Worm (Caenorhabditis elegans): ENCODE measurements around the gene F14H8.4.
"Not testable (repeated sequence)": the region's sequence is repeated elsewhere in the genome, so short reads cannot be mapped to it uniquely, and the experiment has no call there.

The F14H8.4 gene

DNA sequence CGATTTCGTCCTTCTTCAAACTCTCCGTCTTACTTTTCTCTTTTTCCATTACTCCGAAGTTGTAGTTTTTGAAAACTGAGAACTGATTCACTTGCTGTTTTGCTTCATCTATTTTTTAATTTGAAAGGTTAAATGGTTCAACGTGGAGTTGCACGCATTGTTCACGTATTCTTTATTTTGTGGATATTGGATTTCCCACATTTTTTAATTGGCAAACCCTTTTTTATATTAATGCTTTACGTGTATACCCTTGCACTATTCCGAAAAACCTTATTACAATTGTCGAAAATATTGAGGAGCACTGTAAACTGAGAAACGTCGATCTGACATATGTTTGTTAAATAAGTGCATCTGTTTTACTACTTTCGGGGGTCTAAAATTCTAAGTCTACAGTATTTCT, 13.1 kb downstream of the F14H8.4 start, which contains the start of gene melo-3:
Gene melo-3, minus strand, starts transcription at position 101 of the 400 bp plus-strand sequence.
- not testable (repeated sequence) for TF ChIP-seq B0310.2 (tag; optimal IDR thresholded peaks at IDR 0.05); ceh-36 (tag; optimal IDR thresholded peaks at IDR 0.05); tbx-37 (GFP tag; conservative IDR thresholded peaks at IDR 0.05)

DNA sequence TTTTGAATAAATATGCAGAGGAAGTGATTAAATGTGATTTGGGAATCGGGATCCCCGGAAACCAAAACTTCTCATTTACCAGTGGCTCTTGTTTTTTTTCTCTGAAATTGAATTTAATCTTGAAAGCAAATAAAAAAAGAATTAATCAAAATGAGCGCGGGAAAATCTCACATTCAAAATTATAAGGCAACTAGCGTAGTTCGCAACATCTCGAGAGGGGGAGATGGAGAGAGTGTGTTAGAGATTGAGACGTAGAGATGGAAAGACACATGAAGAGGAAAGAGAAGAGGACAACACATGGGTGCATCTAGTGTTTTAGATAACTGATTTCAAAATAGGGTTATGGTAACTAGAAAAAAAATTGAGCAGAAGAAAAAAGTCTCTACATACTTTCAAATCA, 24.5 kb downstream of the F14H8.4 start, which contains the start of gene sdc-3:
Gene sdc-3, minus strand, starts transcription at position 101 of the 400 bp plus-strand sequence.
- no peak for TF ChIP-seq ets-7 (tag; optimal IDR thresholded peaks at IDR 0.05)
- TF ChIP-seq tbx-11 (GFP tag; IDR thresholded peaks at IDR 0.05) = no peak
- TF ChIP-seq aly-1 (tag; optimal IDR thresholded peaks at IDR 0.05) = no peak
- TF ChIP-seq scrt-1 (GFP tag; IDR thresholded peaks at IDR 0.05) = no peak
- no peak for TF ChIP-seq hnd-1 (tag; optimal IDR thresholded peaks at IDR 0.05)
- no peak for TF ChIP-seq ceh-13 (GFP tag; optimal IDR thresholded peaks at IDR 0.05)
- TF ChIP-seq tbx-37 (GFP tag; conservative IDR thresholded peaks at IDR 0.05) = no peak
- no peak for TF ChIP-seq ama-1 (optimal IDR thresholded peaks at IDR 0.05)
- no peak for TF ChIP-seq ceh-36 (tag; optimal IDR thresholded peaks at IDR 0.05)
- no peak for TF ChIP-seq flt-1 (GFP tag; IDR thresholded peaks at IDR 0.05)
- TF ChIP-seq hmg-4 (GFP tag; optimal IDR thresholded peaks at IDR 0.05) = no peak

DNA sequence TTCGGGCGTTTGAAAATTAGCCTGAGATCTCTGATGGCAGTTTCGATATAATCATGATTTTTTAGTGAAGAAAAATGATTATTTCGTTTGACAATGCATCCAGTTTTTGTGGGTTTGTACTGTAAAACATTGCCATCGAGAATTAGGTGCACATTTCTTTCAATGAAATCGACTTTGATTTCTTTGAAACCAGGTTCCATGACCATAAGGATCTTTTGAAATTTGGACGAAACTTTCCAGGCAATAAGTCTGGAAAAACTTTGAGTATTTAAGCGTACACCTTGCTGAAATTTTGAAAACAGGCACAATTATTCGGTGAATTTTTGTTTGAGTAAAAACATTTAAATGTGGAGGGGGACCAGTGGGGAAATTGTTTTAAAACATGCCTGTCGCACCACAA, 28.1 kb downstream of the F14H8.4 start:
- TF ChIP-seq sea-1 (GFP tag; conservative IDR thresholded peaks at IDR 0.05) (no peak), ets-7 (tag; optimal IDR thresholded peaks at IDR 0.05) (no peak), flt-1 (GFP tag; IDR thresholded peaks at IDR 0.05) (no peak), ama-1 (optimal IDR thresholded peaks at IDR 0.05) (no peak), scrt-1 (GFP tag; IDR thresholded peaks at IDR 0.05) (no peak), tbx-37 (GFP tag; conservative IDR thresholded peaks at IDR 0.05) (no peak), ceh-36 (tag; optimal IDR thresholded peaks at IDR 0.05) (no peak), ceh-13 (GFP tag; optimal IDR thresholded peaks at IDR 0.05) (no peak), tra-4 (tag; optimal IDR thresholded peaks at IDR 0.05) (no peak), B0310.2 (tag; optimal IDR thresholded peaks at IDR 0.05) (no peak), pes-1 (GFP tag; IDR thresholded peaks at IDR 0.05) (no peak), hmbx-1 (tag; optimal IDR thresholded peaks at IDR 0.05) (no peak), hnd-1 (tag; optimal IDR thresholded peaks at IDR 0.05) (no peak), aly-1 (tag; optimal IDR thresholded peaks at IDR 0.05) (no peak), tbx-11 (GFP tag; IDR thresholded peaks at IDR 0.05) (no peak), hmg-4 (GFP tag; optimal IDR thresholded peaks at IDR 0.05) (no peak), F13C5.2 (tag; optimal IDR thresholded peaks at IDR 0.05) (no peak)

- no peak for TF ChIP-seq hnd-1 (tag; optimal IDR thresholded peaks at IDR 0.05)
- no peak for TF ChIP-seq tbx-37 (GFP tag; conservative IDR thresholded peaks at IDR 0.05)
- no peak for TF ChIP-seq ets-7 (tag; optimal IDR thresholded peaks at IDR 0.05)
- no peak for TF ChIP-seq F13C5.2 (tag; optimal IDR thresholded peaks at IDR 0.05)
- TF ChIP-seq ceh-13 (GFP tag; optimal IDR thresholded peaks at IDR 0.05) = no peak
- no peak for TF ChIP-seq tbx-11 (GFP tag; IDR thresholded peaks at IDR 0.05)
- no peak for TF ChIP-seq ama-1 (optimal IDR thresholded peaks at IDR 0.05)
- TF ChIP-seq aly-1 (tag; optimal IDR thresholded peaks at IDR 0.05) = no peak
- TF ChIP-seq scrt-1 (GFP tag; IDR thresholded peaks at IDR 0.05) = no peak
- no peak for TF ChIP-seq sea-1 (GFP tag; conservative IDR thresholded peaks at IDR 0.05)
- no peak for TF ChIP-seq hmbx-1 (tag; optimal IDR thresholded peaks at IDR 0.05)
- no peak for TF ChIP-seq pes-1 (GFP tag; IDR thresholded peaks at IDR 0.05)
- no peak for TF ChIP-seq flt-1 (GFP tag; IDR thresholded peaks at IDR 0.05)
- TF ChIP-seq ceh-36 (tag; optimal IDR thresholded peaks at IDR 0.05) = no peak
- no peak for TF ChIP-seq B0310.2 (tag; optimal IDR thresholded peaks at IDR 0.05)
- no peak for TF ChIP-seq hmg-4 (GFP tag; optimal IDR thresholded peaks at IDR 0.05)
Observed at ce11 chrV:15052368-15052767, 28.7 kb downstream of the F14H8.4 start, which contains the start of the genes fbxa-82 and C25D7.5. Gene fbxa-82 (minus strand): TSS chrV:15052530. Gene C25D7.5 (plus strand): TSS chrV:15052650.

DNA sequence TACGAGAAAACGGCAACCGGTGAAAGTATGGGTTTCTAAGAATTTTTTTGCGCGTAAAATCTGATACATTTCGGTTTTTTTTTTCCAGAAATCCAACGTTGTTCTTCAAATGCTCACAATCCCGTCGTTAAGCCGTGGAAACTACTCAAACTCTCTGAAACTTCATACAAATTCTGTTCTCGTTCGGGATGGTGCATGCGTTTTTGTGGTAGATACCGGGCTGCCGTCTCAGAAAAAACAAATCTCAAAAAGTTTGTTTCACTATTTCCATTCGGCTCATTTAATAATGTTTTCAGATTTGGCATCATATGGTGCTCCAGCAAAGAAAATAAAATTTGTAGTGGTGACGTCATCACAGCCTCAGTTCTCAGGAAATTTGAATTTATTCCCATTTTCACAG, 31.1 kb downstream of the F14H8.4 start:
- TF ChIP-seq tbx-11 (GFP tag; IDR thresholded peaks at IDR 0.05) = no peak
- TF ChIP-seq aly-1 (tag; optimal IDR thresholded peaks at IDR 0.05) = no peak
- no peak for TF ChIP-seq ets-7 (tag; optimal IDR thresholded peaks at IDR 0.05)
- no peak for TF ChIP-seq tra-4 (tag; optimal IDR thresholded peaks at IDR 0.05)
- TF ChIP-seq sea-1 (GFP tag; conservative IDR thresholded peaks at IDR 0.05) = no peak
- no peak for TF ChIP-seq ama-1 (optimal IDR thresholded peaks at IDR 0.05)
- no peak for TF ChIP-seq scrt-1 (GFP tag; IDR thresholded peaks at IDR 0.05)
- TF ChIP-seq ceh-36 (tag; optimal IDR thresholded peaks at IDR 0.05) = no peak
- no peak for TF ChIP-seq B0310.2 (tag; optimal IDR thresholded peaks at IDR 0.05)
- TF ChIP-seq hnd-1 (tag; optimal IDR thresholded peaks at IDR 0.05) = no peak
- TF ChIP-seq ceh-13 (GFP tag; optimal IDR thresholded peaks at IDR 0.05) = no peak
- no peak for TF ChIP-seq hmbx-1 (tag; optimal IDR thresholded peaks at IDR 0.05)
- TF ChIP-seq flt-1 (GFP tag; IDR thresholded peaks at IDR 0.05) = no peak
- no peak for TF ChIP-seq tbx-37 (GFP tag; conservative IDR thresholded peaks at IDR 0.05)
- TF ChIP-seq hmg-4 (GFP tag; optimal IDR thresholded peaks at IDR 0.05) = no peak
- TF ChIP-seq F13C5.2 (tag; optimal IDR thresholded peaks at IDR 0.05) = no peak
- TF ChIP-seq pes-1 (GFP tag; IDR thresholded peaks at IDR 0.05) = no peak

DNA sequence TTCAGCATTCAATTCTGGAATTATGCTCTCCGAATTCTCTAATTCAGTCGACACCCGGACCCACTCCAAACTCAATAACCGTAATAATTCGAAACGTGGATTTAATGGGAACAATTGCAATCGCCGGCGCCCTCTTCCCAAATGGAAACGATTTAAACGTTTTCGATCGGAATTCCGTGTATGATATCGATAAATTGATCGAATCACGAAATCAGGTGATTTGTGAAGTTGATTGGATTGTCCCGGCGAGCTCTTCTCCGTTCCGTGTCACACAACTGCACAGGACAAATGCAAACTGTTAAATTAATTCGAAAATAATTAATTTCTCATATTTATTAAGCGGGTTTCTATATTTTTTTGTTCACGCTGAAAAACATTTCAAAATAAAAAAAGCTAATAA, 32.2 kb downstream of the F14H8.4 start, which contains the start of gene C25D7.16:
Gene C25D7.16, plus strand, starts transcription at position 301 of the 400 bp plus-strand sequence.
- TF ChIP-seq F13C5.2 (tag; optimal IDR thresholded peaks at IDR 0.05) (no peak), aly-1 (tag; optimal IDR thresholded peaks at IDR 0.05) (no peak), ets-7 (tag; optimal IDR thresholded peaks at IDR 0.05) (no peak), ama-1 (optimal IDR thresholded peaks at IDR 0.05) (no peak), sea-1 (GFP tag; conservative IDR thresholded peaks at IDR 0.05) (no peak), ceh-13 (GFP tag; optimal IDR thresholded peaks at IDR 0.05) (no peak)

DNA sequence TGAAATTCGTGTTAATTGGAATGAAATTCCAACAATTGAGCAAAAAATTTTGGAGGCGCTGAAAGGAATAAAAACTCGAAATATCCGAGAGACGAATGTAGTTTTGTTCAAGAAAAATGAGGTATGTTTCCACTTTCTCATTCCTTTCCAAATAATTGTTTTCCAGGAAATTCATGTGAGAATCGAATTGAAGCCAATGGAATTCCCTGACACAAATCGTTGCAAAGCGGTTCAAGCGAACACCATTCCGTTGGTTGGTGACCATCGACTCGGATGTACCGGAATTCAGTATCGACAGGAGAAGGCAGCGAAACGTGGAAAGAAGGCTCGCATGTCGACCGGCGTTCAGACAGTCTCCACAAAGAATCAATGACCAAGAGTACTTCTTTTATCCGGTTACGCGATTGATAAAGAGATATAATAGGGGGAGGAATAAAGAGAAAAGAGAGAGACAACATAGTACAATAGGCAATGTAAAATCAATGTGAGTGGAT, 32.7 kb downstream of the F14H8.4 start:
- TF ChIP-seq flt-1 (GFP tag; IDR thresholded peaks at IDR 0.05) = no peak
- TF ChIP-seq ama-1 (optimal IDR thresholded peaks at IDR 0.05) = no peak
- TF ChIP-seq tbx-11 (GFP tag; IDR thresholded peaks at IDR 0.05) = no peak
- no peak for TF ChIP-seq ceh-13 (GFP tag; optimal IDR thresholded peaks at IDR 0.05)
- no peak for TF ChIP-seq B0310.2 (tag; optimal IDR thresholded peaks at IDR 0.05)
- TF ChIP-seq F13C5.2 (tag; optimal IDR thresholded peaks at IDR 0.05) = no peak
- no peak for TF ChIP-seq hmg-4 (GFP tag; optimal IDR thresholded peaks at IDR 0.05)
- TF ChIP-seq hnd-1 (tag; optimal IDR thresholded peaks at IDR 0.05) = no peak
- no peak for TF ChIP-seq tbx-37 (GFP tag; conservative IDR thresholded peaks at IDR 0.05)
- no peak for TF ChIP-seq pes-1 (GFP tag; IDR thresholded peaks at IDR 0.05)
- no peak for TF ChIP-seq scrt-1 (GFP tag; IDR thresholded peaks at IDR 0.05)
- no peak for TF ChIP-seq tra-4 (tag; optimal IDR thresholded peaks at IDR 0.05)
- TF ChIP-seq aly-1 (tag; optimal IDR thresholded peaks at IDR 0.05) = no peak
- no peak for TF ChIP-seq hmbx-1 (tag; optimal IDR thresholded peaks at IDR 0.05)
- no peak for TF ChIP-seq ets-7 (tag; optimal IDR thresholded peaks at IDR 0.05)
- no peak; the same call in 1 of the 2 replicates for TF ChIP-seq sea-1 (GFP tag; conservative IDR thresholded peaks at IDR 0.05)
- no peak for TF ChIP-seq ceh-36 (tag; optimal IDR thresholded peaks at IDR 0.05)

Measured in whole organism, early embryonic.